Fruit fly (Drosophila melanogaster) whole organism, embryonic: ENCODE measurements around the gene scpr-C.

Experiments used
- Aef1 ChIP-seq: fragments of 200-800 bp; sonication (Bioruptor generic); IDR thresholded peaks from 3 replicates; pipeline ENCODE4 v1.3.6; 2022; ENCODE audit warnings: missing biosample characterization, missing genetic modification characterization
- Atf-2 ChIP-seq: fragments of 200-800 bp; sonication (Bioruptor generic); optimal IDR thresholded peaks from 2 replicates; lab custom pipeline; 2016; ENCODE audit warnings: missing biosample characterization, missing genetic modification characterization
- Bgb ChIP-seq: fragments of 200-800 bp; sonication (Bioruptor generic); IDR thresholded peaks from 2 replicates; pipeline ENCODE4 v1.3.6; 2022; ENCODE audit warnings: missing biosample characterization, missing genetic modification characterization; ENCODE audit not compliant: partially characterized antibody
- CG10431 ChIP-seq: fragments of 200-800 bp; sonication (Bioruptor generic); optimal IDR thresholded peaks from 3 replicates; lab custom pipeline; 2018; ENCODE audit warnings: missing biosample characterization, mild to moderate bottlenecking, missing genetic modification characterization
- CG12299 ChIP-seq: fragments of 200-800 bp; sonication (Bioruptor generic); optimal IDR thresholded peaks from 2 replicates; lab custom pipeline; 2018; ENCODE audit warnings: missing biosample characterization, mild to moderate bottlenecking, missing genetic modification characterization
- CG13624 ChIP-seq: fragments of 200-800 bp; sonication (Bioruptor generic); optimal IDR thresholded peaks from 2 replicates; lab custom pipeline; 2016; ENCODE audit warnings: missing biosample characterization, missing genetic modification characterization
- CG14710 ChIP-seq: fragments of 200-800 bp; sonication (Bioruptor generic); optimal IDR thresholded peaks from 3 replicates; lab custom pipeline; 2019; ENCODE audit warnings: missing biosample characterization, mild to moderate bottlenecking, missing genetic modification characterization, moderate library complexity
- CG15269 ChIP-seq: fragments of 200-800 bp; sonication (Bioruptor generic); optimal IDR thresholded peaks from 2 replicates; lab custom pipeline; 2018; ENCODE audit warnings: missing biosample characterization, mild to moderate bottlenecking, missing genetic modification characterization, moderate library complexity
- CG15479 ChIP-seq: fragments of 200-800 bp; sonication (Bioruptor generic); optimal IDR thresholded peaks from 3 replicates; lab custom pipeline; 2019; ENCODE audit warnings: missing biosample characterization, mild to moderate bottlenecking, missing genetic modification characterization, moderate library complexity
- CG17612 ChIP-seq: fragments of 200-800 bp; sonication (Bioruptor generic); IDR thresholded peaks from 2 replicates; pipeline ENCODE4 v1.3.6; 2022; ENCODE audit warnings: missing biosample characterization, missing genetic modification characterization
- CG2875 ChIP-seq: fragments of 200-800 bp; sonication (Bioruptor generic); optimal IDR thresholded peaks from 2 replicates; lab custom pipeline; 2017; ENCODE audit warnings: missing biosample characterization, mild to moderate bottlenecking, missing genetic modification characterization, missing genetic modification reagents
- CG32767 ChIP-seq: fragments of 200-800 bp; sonication (Bioruptor generic); IDR thresholded peaks from 2 replicates; pipeline ENCODE4 v1.3.6; 2022; ENCODE audit warnings: missing biosample characterization, missing genetic modification characterization
- CG34422 ChIP-seq: fragments of 200-800 bp; sonication (Bioruptor generic); IDR thresholded peaks from 3 replicates; pipeline ENCODE4 v1.3.6; 2022; ENCODE audit warnings: missing biosample characterization, missing genetic modification characterization
- CG4282 ChIP-seq: fragments of 200-800 bp; sonication (Bioruptor generic); optimal IDR thresholded peaks from 2 replicates; lab custom pipeline; 2016; ENCODE audit warnings: missing biosample characterization, missing genetic modification characterization
- CG6854 ChIP-seq: fragments of 200-800 bp; sonication (Bioruptor generic); optimal IDR thresholded peaks from 3 replicates; lab custom pipeline; 2017; ENCODE audit warnings: missing biosample characterization, mild to moderate bottlenecking, missing genetic modification characterization
- CG7357 ChIP-seq: fragments of 200-800 bp; sonication (Bioruptor generic); IDR thresholded peaks from 3 replicates; pipeline ENCODE4 v1.3.6; 2022; ENCODE audit warnings: missing biosample characterization, missing genetic modification characterization
- CG9797 ChIP-seq: fragments of 200-800 bp; sonication (Bioruptor generic); optimal IDR thresholded peaks from 3 replicates; lab custom pipeline; 2018; ENCODE audit warnings: missing biosample characterization, mild to moderate bottlenecking, missing genetic modification characterization
- CG9932 ChIP-seq: fragments of 200-800 bp; sonication (Bioruptor generic); IDR thresholded peaks from 2 replicates; pipeline ENCODE4 v1.3.6; 2022; ENCODE audit warnings: missing biosample characterization, missing genetic modification characterization
- D19A ChIP-seq: fragments of 200-800 bp; optimal IDR thresholded peaks from 3 replicates; lab custom pipeline; 2019; ENCODE audit warnings: missing biosample characterization, mild to moderate bottlenecking, missing genetic modification characterization, moderate library complexity
- Fer2 ChIP-seq: fragments of 200-800 bp; sonication (Bioruptor generic); optimal IDR thresholded peaks from 2 replicates; lab custom pipeline; 2018; ENCODE audit warnings: missing biosample characterization, mild to moderate bottlenecking, missing genetic modification characterization, moderate library complexity
- MTF-1 ChIP-seq: fragments of 200-800 bp; sonication (Bioruptor generic); optimal IDR thresholded peaks from 2 replicates; lab custom pipeline; 2018; ENCODE audit warnings: missing biosample characterization, mild to moderate bottlenecking, missing genetic modification characterization, borderline replicate concordance
- NC2β ChIP-seq: fragments of 200-800 bp; sonication (Bioruptor generic); optimal IDR thresholded peaks from 2 replicates; lab custom pipeline; 2016; ENCODE audit warnings: missing biosample characterization, missing genetic modification characterization
- Optix ChIP-seq: fragments of 200-800 bp; sonication (Bioruptor generic); IDR thresholded peaks from 3 replicates; pipeline ENCODE4 v1.3.6; 2022; ENCODE audit warnings: missing biosample characterization, missing genetic modification characterization
- Pdp1 ChIP-seq, 2 experiments: fragments of 200-800 bp; sonication (Bioruptor generic); optimal IDR thresholded peaks; 3 replicates each; lab custom pipeline; 2016; ENCODE audit warnings: missing biosample characterization in 2 of 2, missing genetic modification characterization in 2 of 2, mild to moderate bottlenecking in 1 of 2, moderate library complexity in 1 of 2
- amos ChIP-seq: fragments of 200-800 bp; sonication (Bioruptor generic); IDR thresholded peaks from 2 replicates; pipeline ENCODE4 v1.3.6; 2022; ENCODE audit warnings: missing biosample characterization, missing genetic modification characterization; ENCODE audit not compliant: partially characterized antibody
- ara ChIP-seq: fragments of 200-800 bp; sonication (Bioruptor generic); IDR thresholded peaks from 2 replicates; pipeline ENCODE4 v1.3.6; 2022; ENCODE audit warnings: missing biosample characterization, missing genetic modification characterization
- ase ChIP-seq: fragments of 200-800 bp; sonication (Bioruptor generic); IDR thresholded peaks from 3 replicates; pipeline ENCODE4 v1.3.6; 2022; ENCODE audit warnings: missing biosample characterization, missing genetic modification characterization
- cas ChIP-seq: fragments of 200-800 bp; sonication (Bioruptor generic); IDR thresholded peaks from 2 replicates; pipeline ENCODE4 v1.3.6; 2022; ENCODE audit warnings: missing biosample characterization, missing genetic modification characterization
- cato ChIP-seq: fragments of 200-800 bp; sonication (Bioruptor generic); optimal IDR thresholded peaks from 2 replicates; lab custom pipeline; 2016; ENCODE audit warnings: missing biosample characterization, missing genetic modification characterization, borderline replicate concordance
- dm ChIP-seq: fragments of 200-800 bp; sonication (Bioruptor generic); optimal IDR thresholded peaks from 3 replicates; lab custom pipeline; 2016; ENCODE audit warnings: missing biosample characterization, missing genetic modification characterization
- fd64A ChIP-seq: fragments of 200-800 bp; sonication (Bioruptor generic); optimal IDR thresholded peaks from 3 replicates; lab custom pipeline; 2018; ENCODE audit warnings: missing biosample characterization, mild to moderate bottlenecking, missing genetic modification characterization
- gro ChIP-seq: fragments of 200-800 bp; sonication (Bioruptor generic); optimal IDR thresholded peaks from 2 replicates; lab custom pipeline; 2016; ENCODE audit warnings: missing biosample characterization, missing genetic modification characterization
- insv ChIP-seq, 2 experiments: fragments of 200-800 bp; sonication (Bioruptor generic); optimal IDR thresholded peaks; 3 replicates each; lab custom pipeline; 2016 to 2018; ENCODE audit warnings: missing biosample characterization in 2 of 2, missing genetic modification characterization in 2 of 2
- jing ChIP-seq: fragments of 200-800 bp; sonication (Bioruptor generic); optimal IDR thresholded peaks from 2 replicates; lab custom pipeline; 2018; ENCODE audit warnings: missing biosample characterization, mild to moderate bottlenecking, missing genetic modification characterization
- kni ChIP-seq: fragments of 200-800 bp; sonication (Bioruptor generic); optimal IDR thresholded peaks from 3 replicates; lab custom pipeline; 2017; ENCODE audit warnings: mild to moderate bottlenecking, missing biosample characterization, missing genetic modification reagents, missing genetic modification characterization
- knrl ChIP-seq: fragments of 200-800 bp; sonication (Bioruptor generic); IDR thresholded peaks from 3 replicates; pipeline ENCODE4 v1.3.6; 2022; ENCODE audit warnings: missing biosample characterization, missing genetic modification characterization; ENCODE audit not compliant: partially characterized antibody
- luna ChIP-seq: fragments of 200-800 bp; sonication (Bioruptor generic); optimal IDR thresholded peaks from 2 replicates; lab custom pipeline; 2016; ENCODE audit warnings: missing biosample characterization, missing genetic modification characterization
- mirr ChIP-seq: fragments of 200-800 bp; sonication (Bioruptor generic); optimal IDR thresholded peaks from 3 replicates; lab custom pipeline; 2018; ENCODE audit warnings: missing biosample characterization, mild to moderate bottlenecking, missing genetic modification characterization
- nerfin-1 ChIP-seq: fragments of 200-800 bp; sonication (Bioruptor generic); optimal IDR thresholded peaks from 3 replicates; lab custom pipeline; 2019; ENCODE audit warnings: missing biosample characterization, mild to moderate bottlenecking, missing genetic modification characterization, moderate library complexity
- pb ChIP-seq: fragments of 200-800 bp; sonication (Bioruptor generic); optimal IDR thresholded peaks from 3 replicates; lab custom pipeline; 2016; ENCODE audit warnings: missing biosample characterization, missing genetic modification characterization
- pfk ChIP-seq: fragments of 200-800 bp; sonication (Bioruptor generic); optimal IDR thresholded peaks from 2 replicates; lab custom pipeline; 2018; ENCODE audit warnings: missing biosample characterization, mild to moderate bottlenecking, missing genetic modification characterization, moderate library complexity
- psq ChIP-seq: fragments of 200-800 bp; sonication (Bioruptor generic); optimal IDR thresholded peaks from 2 replicates; lab custom pipeline; 2017; ENCODE audit warnings: missing biosample characterization, missing genetic modification characterization
- sd ChIP-seq: fragments of 200-800 bp; sonication (Bioruptor generic); optimal IDR thresholded peaks from 3 replicates; lab custom pipeline; 2018; ENCODE audit warnings: missing biosample characterization, mild to moderate bottlenecking, missing genetic modification characterization, moderate library complexity
- sna ChIP-seq: fragments of 200-800 bp; sonication (Bioruptor generic); IDR thresholded peaks from 2 replicates; pipeline ENCODE4 v1.3.6; 2022; ENCODE audit warnings: missing biosample characterization, missing genetic modification characterization; ENCODE audit not compliant: partially characterized antibody
- sr ChIP-seq: fragments of 200-800 bp; sonication (Bioruptor generic); IDR thresholded peaks from 3 replicates; pipeline ENCODE4 v1.3.6; 2022; ENCODE audit warnings: missing biosample characterization, missing genetic modification characterization
- toy ChIP-seq: fragments of 200-800 bp; sonication (Bioruptor generic); IDR thresholded peaks from 2 replicates; pipeline ENCODE4 v1.3.6; 2022; ENCODE audit warnings: missing biosample characterization, missing genetic modification characterization
- tup ChIP-seq: fragments of 200-800 bp; sonication (Bioruptor generic); optimal IDR thresholded peaks from 2 replicates; lab custom pipeline; 2016; ENCODE audit warnings: missing biosample characterization, mild to moderate bottlenecking, missing genetic modification characterization, moderate library complexity
- twi ChIP-seq: fragments of 200-800 bp; optimal IDR thresholded peaks from 2 replicates; lab custom pipeline; 2019; ENCODE audit warnings: missing biosample characterization, mild to moderate bottlenecking, missing genetic modification characterization, moderate library complexity

scpr-C gene

dm6 chr3R:11221437-11222230 is 3.7 kb upstream of the scpr-C start, which contains the start of the genes CG6693 and RpL3 (continued):
- TF ChIP-seq luna (GFP tag; lab: Kevin White, UChicago) (peak; percentile 50), tup (no peak), CG15479 (peak; percentile 64), sr (GFP tag; lab: Robert Waterston, UW) (peak; percentile 67; the same call in 2 of the 3 replicates), insv (GFP tag; optimal IDR thresholded peaks at IDR 0.05; lab: Kevin White, UChicago) (peak in 1 of 2 experiments; percentile 67), CG17612 (GFP tag; lab: Robert Waterston, UW) (0 out of 2 replicates have a peak, but pooled peaks have one; percentile 61), CG13624 (peak; percentile 72), pb (GFP tag; lab: Kevin White, UChicago) (peak; percentile 52), kni (GFP tag; lab: Kevin White, UChicago) (peak; percentile 49), knrl (peak; percentile 49; the same call in 1 of the 3 replicates), D19A (tag; lab: Kevin White, UChicago) (peak; percentile 68), Optix (peak; percentile 70), CG9932 (GFP tag; lab: Robert Waterston, UW) (peak; percentile 63), toy (peak; percentile 53), ara (GFP tag; lab: Robert Waterston, UW) (peak; percentile 28; the same call in 1 of the 2 replicates), CG10431 (GFP tag; lab: Kevin White, UChicago) (peak; percentile 88), ase (GFP tag; lab: Robert Waterston, UW) (peak; percentile 43; the same call in 1 of the 3 replicates)

- TF ChIP-seq CG32767 (GFP tag; lab: Robert Waterston, UW) (peak; percentile 56; the same call in 1 of the 2 replicates), NC2β (GFP tag; lab: Kevin White, UChicago) (no peak), Pdp1 (GFP tag; optimal IDR thresholded peaks at IDR 0.05; lab: Kevin White, UChicago) (no peak), fd64A (no peak), nerfin-1 (tag; lab: Kevin White, UChicago) (no peak), CG14710 (tag; lab: Kevin White, UChicago) (no peak), cato (GFP tag; lab: Kevin White, UChicago) (no peak), MTF-1 (no peak), CG34422 (GFP tag; lab: Robert Waterston, UW) (no peak), gro (GFP tag; lab: Kevin White, UChicago) (no peak), Fer2 (tag; lab: Kevin White, UChicago) (no peak), twi (peak; percentile 17), CG4282 (GFP tag; lab: Kevin White, UChicago) (no peak), CG9797 (GFP tag; lab: Kevin White, UChicago) (no peak), CG6854 (no peak), Aef1 (GFP tag; lab: Robert Waterston, UW) (no peak), dm (peak; percentile 50), sna (GFP tag; lab: Robert Waterston, UW) (no peak), CG15269 (no peak), tup (no peak), cas (GFP tag; lab: Robert Waterston, UW) (no peak), sd (tag; lab: Kevin White, UChicago) (no peak), CG12299 (no peak), amos (GFP tag; lab: Robert Waterston, UW) (no peak), psq (GFP tag; lab: Kevin White, UChicago) (no peak), Atf-2 (GFP tag; lab: Kevin White, UChicago) (no peak), pfk (GFP tag; lab: Kevin White, UChicago) (no peak), CG7357 (GFP tag; lab: Robert Waterston, UW) (no peak), jing (GFP tag; lab: Kevin White, UChicago) (no peak), CG2875 (GFP tag; lab: Kevin White, UChicago) (no peak), mirr (GFP tag; lab: Kevin White, UChicago) (no peak), Bgb (GFP tag; lab: Robert Waterston, UW) (no peak)
Measured at dm6 chr3R:11222587-11222986, 2.7 kb upstream of the scpr-C start.
